Fruit fly (Drosophila melanogaster): Measurements from ENCODE around the gene CG3698.

CG3698 gene

DNA sequence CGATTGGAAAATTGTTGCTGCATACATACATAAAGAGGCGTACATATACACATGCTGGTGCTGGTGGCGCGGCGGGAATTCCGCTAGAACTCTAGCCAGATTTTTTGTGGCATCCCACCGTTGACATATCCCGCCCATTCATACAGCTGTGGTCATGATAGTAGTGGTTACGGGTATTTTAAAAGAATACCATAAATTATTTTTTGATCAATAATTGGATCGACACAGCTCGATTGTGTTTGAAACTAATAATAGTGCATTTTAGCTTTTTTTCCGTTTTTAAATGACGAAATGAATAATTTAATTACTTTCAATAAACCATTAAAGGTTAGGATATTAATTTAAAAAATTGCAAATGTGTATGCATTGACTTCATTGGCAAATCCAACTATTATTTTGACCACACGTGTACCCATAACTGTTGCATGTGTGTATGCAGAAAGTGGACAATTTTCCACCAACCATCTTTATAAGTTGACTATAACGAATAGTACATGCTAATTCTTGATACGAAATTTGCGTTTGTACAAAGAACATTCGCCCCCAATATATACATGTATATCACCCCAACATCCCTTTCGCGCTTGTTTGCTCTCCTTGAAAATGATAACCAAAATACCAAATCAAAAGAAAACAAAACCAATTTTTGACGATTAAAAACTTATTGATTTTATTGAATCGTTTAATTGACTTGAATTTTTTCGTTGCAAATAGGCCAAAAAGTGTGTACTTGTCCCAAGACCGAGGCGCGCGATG lies 26.1 kb downstream of the CG3698 start:
- TF ChIP-seq CG17801 (GFP tag; optimal IDR thresholded peaks at IDR 0.05; ENCODE audit: partially characterized antibody): peak; percentile 71

dm6 chr3L:20771001-20771890 lies 26.9 kb downstream of the CG3698 start, which contains the start of the genes CG4042 and Pitslre:
CG4042 (minus strand) TSS chr3L:20771507.
Pitslre (plus strand) TSS chr3L:20771528.
- TF ChIP-seq CG17801 (GFP tag; optimal IDR thresholded peaks at IDR 0.05; ENCODE audit: partially characterized antibody): no peak

DNA sequence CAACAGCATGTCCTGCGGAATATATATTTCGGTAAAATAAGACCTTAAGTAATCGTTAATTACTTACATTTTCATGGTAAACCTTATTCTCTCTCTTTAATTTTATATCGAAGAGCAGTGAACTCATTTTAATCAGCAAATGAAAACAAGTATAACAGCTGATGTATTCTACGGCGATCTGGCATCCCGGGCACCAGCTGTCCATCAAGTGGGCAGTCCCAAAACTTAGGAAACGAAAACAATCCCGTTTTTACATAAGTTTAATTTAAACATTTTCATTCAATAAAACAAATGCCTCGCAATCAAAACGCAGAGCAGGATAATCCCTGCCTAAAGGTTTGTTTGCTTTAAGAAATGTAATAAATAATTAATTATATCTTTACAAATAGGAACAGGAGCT lies 28.8 kb downstream of the CG3698 start, which contains the start of the genes CG4074 and CG4186:
CG4074 (minus strand) TSS at position 151 of the 400 bp plus-strand sequence.
CG4186 (plus strand) TSS at position 237 of the 400 bp plus-strand sequence.
- no peak for TF ChIP-seq CG17801 (GFP tag; optimal IDR thresholded peaks at IDR 0.05; ENCODE audit: partially characterized antibody)

DNA sequence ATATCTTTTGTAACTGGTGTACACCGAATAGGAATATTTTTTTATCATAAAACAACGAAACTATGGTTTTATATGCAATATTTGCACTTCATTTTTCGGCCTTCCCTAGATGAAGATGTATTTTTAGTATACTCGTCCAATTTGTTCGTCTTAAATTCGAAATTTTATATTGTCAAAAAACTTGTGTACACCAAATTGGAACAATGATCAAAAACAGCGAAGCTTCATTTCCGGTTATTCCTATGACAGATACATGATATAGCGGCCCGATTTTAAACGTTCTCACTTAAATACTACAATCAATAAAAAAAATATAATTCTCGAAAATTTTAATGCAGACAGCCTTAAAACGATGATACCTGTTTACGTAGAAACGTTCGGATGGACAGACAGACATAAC lies 30.9 kb downstream of the CG3698 start:
- TF ChIP-seq CG17801 (GFP tag; optimal IDR thresholded peaks at IDR 0.05; ENCODE audit: partially characterized antibody): no peak

DNA sequence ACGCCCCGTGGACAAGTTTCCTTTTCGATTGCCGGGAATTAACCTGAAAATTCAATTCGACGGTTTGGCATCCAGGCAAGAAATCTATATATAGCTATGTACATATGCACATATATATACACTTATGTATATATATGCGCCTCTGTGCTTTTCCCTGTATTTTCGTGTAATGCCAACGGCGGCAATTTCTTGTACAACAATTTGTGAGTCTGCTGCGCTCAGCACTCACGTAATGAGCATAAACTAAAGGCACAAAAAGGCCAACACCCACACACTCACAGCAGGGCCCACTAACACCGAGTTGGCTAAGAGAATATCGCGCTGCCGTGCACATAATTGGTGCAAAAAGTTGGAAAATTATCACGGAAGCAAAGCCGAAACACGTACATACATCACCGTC lies 36.7 kb downstream of the CG3698 start:
- no peak for TF ChIP-seq CG17801 (GFP tag; optimal IDR thresholded peaks at IDR 0.05; ENCODE audit: partially characterized antibody)

DNA sequence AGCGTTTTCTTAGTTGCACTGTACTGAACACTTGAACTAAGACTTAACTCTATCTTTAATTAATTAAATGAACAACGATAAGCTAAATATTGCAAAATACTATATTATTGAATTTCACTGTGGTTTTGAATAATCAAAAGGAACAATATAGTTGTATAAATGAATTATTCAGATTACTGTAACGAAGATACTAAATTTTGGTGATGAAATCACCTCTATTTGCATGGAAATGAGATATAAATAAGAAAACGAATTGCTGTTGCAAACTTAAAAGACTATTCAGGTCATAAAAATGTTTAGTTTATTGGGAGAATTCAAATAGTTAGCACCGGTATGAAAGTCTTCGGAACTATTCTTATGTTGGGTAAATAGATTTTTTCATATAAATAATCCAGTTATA lies 39.6 kb downstream of the CG3698 start, which contains the start of gene CG43251:
CG43251 (plus strand) TSS at position 301 of the 400 bp plus-strand sequence.
- no peak for TF ChIP-seq CG17801 (GFP tag; optimal IDR thresholded peaks at IDR 0.05; ENCODE audit: partially characterized antibody)

DNA sequence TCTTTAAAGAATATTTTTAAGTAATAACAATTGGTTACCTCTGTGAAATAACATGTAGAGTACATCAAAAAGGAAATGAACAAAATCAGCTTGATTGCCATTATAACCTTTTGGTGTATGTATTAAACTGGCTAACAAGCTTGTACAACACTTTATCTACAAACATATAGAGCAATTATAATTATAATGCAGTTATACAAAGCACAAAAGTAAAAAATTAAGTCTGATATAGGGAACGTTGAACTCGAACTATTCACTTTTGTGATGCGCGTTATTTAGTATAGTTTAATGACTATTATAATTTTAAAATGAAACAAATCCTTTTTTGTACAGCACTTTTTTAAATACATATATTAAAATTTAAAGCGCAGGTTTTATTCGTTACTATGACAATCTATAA lies 42.6 kb downstream of the CG3698 start, which contains the start of gene CG33912:
CG33912 (minus strand) TSS at position 101 of the 400 bp plus-strand sequence.
- no peak for TF ChIP-seq CG17801 (GFP tag; optimal IDR thresholded peaks at IDR 0.05; ENCODE audit: partially characterized antibody)

DNA sequence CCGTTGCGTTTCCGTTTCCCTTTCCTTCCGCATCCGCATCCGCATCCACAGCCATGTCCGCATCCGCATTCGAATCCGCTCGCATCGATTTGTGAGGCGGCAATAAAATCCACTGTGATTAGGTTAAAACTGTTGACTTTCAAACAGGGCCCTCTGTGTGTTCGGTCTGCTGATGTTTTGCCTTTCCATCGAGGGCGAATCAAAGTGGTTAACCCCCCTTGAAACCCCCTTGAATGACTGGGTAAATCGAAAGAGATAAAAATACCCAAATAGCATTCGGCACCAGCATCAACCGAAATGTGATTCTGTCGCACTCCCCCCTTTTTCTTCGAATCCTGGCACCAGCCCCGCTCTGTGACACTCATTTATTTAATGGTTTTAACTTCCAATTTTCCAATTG lies 45.2 kb downstream of the CG3698 start:
- no peak for TF ChIP-seq CG17801 (GFP tag; optimal IDR thresholded peaks at IDR 0.05; ENCODE audit: partially characterized antibody)

- no peak for TF ChIP-seq CG17801 (GFP tag; optimal IDR thresholded peaks at IDR 0.05; ENCODE audit: partially characterized antibody)
Measured at dm6 chr3L:20750391-20750790, 47.8 kb downstream of the CG3698 start.

DNA sequence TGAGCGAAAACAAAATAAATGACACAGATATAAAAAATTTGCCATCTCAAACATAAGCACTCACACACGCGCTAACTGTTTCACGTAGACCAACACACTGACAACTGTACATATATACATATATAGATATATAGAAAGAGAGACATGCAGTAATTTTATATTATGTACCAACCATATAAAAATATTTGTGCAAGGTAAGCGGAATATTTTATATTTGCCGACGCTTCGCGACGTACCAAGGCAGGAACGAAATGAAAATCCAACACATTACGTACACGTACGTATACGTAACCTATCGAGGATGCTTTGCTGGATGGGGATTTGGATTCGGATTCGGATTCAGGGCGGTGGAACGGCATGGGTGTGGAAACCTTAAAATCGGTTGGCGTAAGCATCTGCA lies 49.6 kb downstream of the CG3698 start:
- TF ChIP-seq CG17801 (GFP tag; optimal IDR thresholded peaks at IDR 0.05; ENCODE audit: partially characterized antibody): no peak

- no peak for TF ChIP-seq CG17801 (GFP tag; optimal IDR thresholded peaks at IDR 0.05; ENCODE audit: partially characterized antibody)
Measured at dm6 chr3L:20747299-20747925, 50.8 kb downstream of the CG3698 start.
